Fruit fly (Drosophila melanogaster) whole organism, prepupa: ENCODE results near the gene Cyp4ac3.

Experiments
- CG10631 ChIP-seq: fragments of 200-800 bp; sonication (Bioruptor generic); optimal IDR thresholded peaks from 2 replicates; lab custom pipeline; 2016; ENCODE audit warnings: missing biosample characterization, missing genetic modification characterization
- CG10669 ChIP-seq: fragments of 200-800 bp; sonication (Bioruptor generic); optimal IDR thresholded peaks from 3 replicates; lab custom pipeline; 2018; ENCODE audit warnings: missing biosample characterization, mild to moderate bottlenecking, missing genetic modification characterization, moderate library complexity
- CG11762 ChIP-seq: fragments of 200-800 bp; sonication (Bioruptor generic); optimal IDR thresholded peaks from 3 replicates; lab custom pipeline; 2016; ENCODE audit warnings: missing biosample characterization, missing genetic modification characterization; ENCODE audit not compliant: insufficient read depth
- CG11902 ChIP-seq: fragments of 200-800 bp; sonication (Bioruptor generic); optimal IDR thresholded peaks from 3 replicates; lab custom pipeline; 2016; ENCODE audit warnings: missing biosample characterization, missing genetic modification characterization
- CG15336 ChIP-seq: fragments of 200-800 bp; sonication (Bioruptor generic); IDR thresholded peaks from 2 replicates; pipeline ENCODE4 v1.3.6; 2022; ENCODE audit warnings: missing biosample characterization, missing genetic modification characterization
- CG1621 ChIP-seq: fragments of 200-800 bp; sonication (Bioruptor generic); optimal IDR thresholded peaks from 3 replicates; lab custom pipeline; 2018; ENCODE audit warnings: missing biosample characterization, mild to moderate bottlenecking, missing genetic modification characterization
- CG16779 ChIP-seq: fragments of 200-800 bp; sonication (Bioruptor generic); optimal IDR thresholded peaks from 3 replicates; lab custom pipeline; 2017; ENCODE audit warnings: missing biosample characterization, mild to moderate bottlenecking, missing genetic modification characterization
- CG3032 ChIP-seq: fragments of 200-800 bp; optimal IDR thresholded peaks from 2 replicates; lab custom pipeline; 2019; ENCODE audit warnings: missing biosample characterization, mild to moderate bottlenecking, missing genetic modification characterization, moderate library complexity
- CG31627 ChIP-seq: fragments of 200-800 bp; sonication (Bioruptor generic); optimal IDR thresholded peaks from 3 replicates; lab custom pipeline; 2016; ENCODE audit warnings: missing biosample characterization, missing genetic modification characterization
- CG3919 ChIP-seq: fragments of 200-800 bp; sonication (Bioruptor generic); optimal IDR thresholded peaks from 3 replicates; lab custom pipeline; 2016; ENCODE audit warnings: missing biosample characterization, missing genetic modification characterization
- CG4318 ChIP-seq: fragments of 200-800 bp; sonication (Bioruptor generic); optimal IDR thresholded peaks from 3 replicates; lab custom pipeline; 2017; ENCODE audit warnings: missing biosample characterization, mild to moderate bottlenecking, missing genetic modification characterization
- CG6163 ChIP-seq: fragments of 200-800 bp; sonication (Bioruptor generic); IDR thresholded peaks from 3 replicates; pipeline ENCODE4 v1.3.6; 2022; ENCODE audit warnings: missing biosample characterization, missing genetic modification characterization
- CG6276 ChIP-seq: fragments of 200-800 bp; sonication (Bioruptor generic); optimal IDR thresholded peaks from 2 replicates; lab custom pipeline; 2017; ENCODE audit warnings: missing biosample characterization, mild to moderate bottlenecking, missing genetic modification characterization
- CG6792 ChIP-seq: fragments of 200-800 bp; sonication (Bioruptor generic); optimal IDR thresholded peaks from 3 replicates; lab custom pipeline; 2016; ENCODE audit warnings: missing biosample characterization, missing genetic modification characterization
- CG6854 ChIP-seq: fragments of 200-800 bp; sonication (Bioruptor generic); optimal IDR thresholded peaks from 2 replicates; lab custom pipeline; 2017; ENCODE audit warnings: missing biosample characterization, mild to moderate bottlenecking, missing genetic modification characterization
- CG7368 ChIP-seq: fragments of 200-800 bp; sonication (Bioruptor generic); optimal IDR thresholded peaks from 3 replicates; lab custom pipeline; 2016; ENCODE audit warnings: missing biosample characterization, missing genetic modification characterization
- CG8119 ChIP-seq: fragments of 200-800 bp; sonication (Bioruptor generic); IDR thresholded peaks from 3 replicates; pipeline ENCODE4 v1.3.6; 2022; ENCODE audit warnings: missing biosample characterization, missing genetic modification characterization
- CG8319 ChIP-seq: fragments of 200-800 bp; sonication (Bioruptor generic); optimal IDR thresholded peaks from 3 replicates; lab custom pipeline; 2016; ENCODE audit warnings: missing biosample characterization, missing genetic modification characterization
- CG8632 ChIP-seq: fragments of 200-800 bp; sonication (Bioruptor generic); optimal IDR thresholded peaks from 3 replicates; lab custom pipeline; 2016; ENCODE audit warnings: missing biosample characterization, missing genetic modification characterization
- CG9139 ChIP-seq: fragments of 200-800 bp; sonication (Bioruptor generic); optimal IDR thresholded peaks from 3 replicates; lab custom pipeline; 2017; ENCODE audit warnings: missing biosample characterization, mild to moderate bottlenecking, missing genetic modification characterization
- Eip78C ChIP-seq: fragments of 200-800 bp; sonication (Bioruptor generic); peaks from one replicate; lab custom pipeline; 2016; ENCODE audit warnings: missing biosample characterization, missing genetic modification characterization
- Ets21C ChIP-seq: fragments of 200-800 bp; sonication (Bioruptor generic); optimal IDR thresholded peaks from 3 replicates; lab custom pipeline; 2016; ENCODE audit warnings: missing biosample characterization, missing genetic modification characterization
- Ets96B ChIP-seq: fragments of 200-800 bp; optimal IDR thresholded peaks from 2 replicates; lab custom pipeline; 2019; ENCODE audit warnings: missing biosample characterization, mild to moderate bottlenecking, missing genetic modification characterization, moderate library complexity
- Gug ChIP-seq: fragments of 200-800 bp; sonication (Bioruptor generic); IDR thresholded peaks from 2 replicates; pipeline ENCODE4 v1.3.6; 2022; ENCODE audit warnings: missing biosample characterization, missing genetic modification characterization
- Hr38 ChIP-seq: sonication (Bioruptor generic); optimal IDR thresholded peaks from 2 replicates; lab custom pipeline; 2016; ENCODE audit warnings: missing biosample characterization, missing genetic modification characterization
- Hr39 ChIP-seq: fragments of 200-800 bp; sonication (Bioruptor generic); optimal IDR thresholded peaks from 2 replicates; lab custom pipeline; 2016; ENCODE audit warnings: missing biosample characterization, missing genetic modification characterization
- Hr4 ChIP-seq: fragments of 200-800 bp; sonication (Bioruptor generic); optimal IDR thresholded peaks from 3 replicates; lab custom pipeline; 2016; ENCODE audit warnings: missing biosample characterization, missing genetic modification characterization
- Lpt ChIP-seq: fragments of 200-800 bp; sonication (Bioruptor generic); optimal IDR thresholded peaks from 3 replicates; lab custom pipeline; 2016; ENCODE audit warnings: missing biosample characterization, missing genetic modification characterization
- Smox ChIP-seq: fragments of 200-800 bp; sonication (Bioruptor generic); optimal IDR thresholded peaks from 3 replicates; lab custom pipeline; 2016; ENCODE audit warnings: missing biosample characterization, missing genetic modification characterization
- Sox14 ChIP-seq: fragments of 200-800 bp; sonication (Bioruptor generic); optimal IDR thresholded peaks from 3 replicates; lab custom pipeline; 2016; ENCODE audit warnings: missing biosample characterization, missing genetic modification characterization
- Sox15 ChIP-seq: fragments of 200-800 bp; sonication (Bioruptor generic); optimal IDR thresholded peaks from 3 replicates; lab custom pipeline; 2016; ENCODE audit warnings: missing biosample characterization, missing genetic modification characterization
- cyc ChIP-seq: fragments of 200-800 bp; sonication (Bioruptor generic); optimal IDR thresholded peaks from 3 replicates; lab custom pipeline; 2016; ENCODE audit warnings: missing biosample characterization, missing genetic modification characterization
- dsx ChIP-seq: fragments of 200-800 bp; optimal IDR thresholded peaks from 3 replicates; lab custom pipeline; 2019; ENCODE audit warnings: missing biosample characterization, mild to moderate bottlenecking, missing genetic modification characterization, moderate library complexity; ENCODE audit not compliant: poor library complexity, severe bottlenecking
- eg ChIP-seq: fragments of 200-800 bp; sonication (Bioruptor generic); IDR thresholded peaks from 3 replicates; pipeline ENCODE4 v1.3.6; 2022; ENCODE audit warnings: missing biosample characterization, missing genetic modification characterization
- esn ChIP-seq: fragments of 200-800 bp; sonication (Bioruptor generic); optimal IDR thresholded peaks from 2 replicates; lab custom pipeline; 2016; ENCODE audit warnings: missing biosample characterization, mild to moderate bottlenecking, missing genetic modification characterization, moderate library complexity
- fd59A ChIP-seq: fragments of 200-800 bp; sonication (Bioruptor generic); optimal IDR thresholded peaks from 2 replicates; lab custom pipeline; 2017; ENCODE audit warnings: missing biosample characterization, mild to moderate bottlenecking, missing genetic modification characterization, missing genetic modification reagents
- fkh ChIP-seq: fragments of 200-800 bp; sonication (Bioruptor generic); optimal IDR thresholded peaks from 3 replicates; lab custom pipeline; 2017; ENCODE audit warnings: missing biosample characterization, mild to moderate bottlenecking, missing genetic modification characterization, moderate library complexity
- lz ChIP-seq: fragments of 200-800 bp; sonication (Bioruptor generic); optimal IDR thresholded peaks from 3 replicates; lab custom pipeline; 2016; ENCODE audit warnings: missing biosample characterization, missing genetic modification characterization
- pdm3 ChIP-seq: fragments of 200-800 bp; sonication (Bioruptor generic); optimal IDR thresholded peaks from 3 replicates; lab custom pipeline; 2016; ENCODE audit warnings: missing biosample characterization, missing genetic modification characterization
- svp ChIP-seq: fragments of 200-800 bp; sonication (Bioruptor generic); peaks from one replicate; lab custom pipeline; 2016; ENCODE audit warnings: missing biosample characterization, missing genetic modification characterization
- topi ChIP-seq: fragments of 200-800 bp; sonication (Bioruptor generic); optimal IDR thresholded peaks from 3 replicates; lab custom pipeline; 2016; ENCODE audit warnings: missing biosample characterization, missing genetic modification characterization
- vri ChIP-seq: fragments of 200-800 bp; sonication (Bioruptor generic); optimal IDR thresholded peaks from 3 replicates; lab custom pipeline; 2016; ENCODE audit warnings: missing biosample characterization, mild to moderate bottlenecking, missing genetic modification characterization

The Cyp4ac3 gene

dm6 chr2L:5229239-5229638 lies 39.1 kb upstream of the Cyp4ac3 start:
- no peak for TF ChIP-seq Hr38 (GFP tag; lab: Kevin White, UChicago)
- no peak for TF ChIP-seq fkh (GFP tag; lab: Kevin White, UChicago)
- no peak for TF ChIP-seq CG8632
- no peak for TF ChIP-seq CG3919 (GFP tag; lab: Kevin White, UChicago)
- TF ChIP-seq CG11902 (GFP tag; lab: Kevin White, UChicago): no peak
- TF ChIP-seq fd59A: no peak
- TF ChIP-seq Sox14 (GFP tag; lab: Kevin White, UChicago): no peak
- no peak for TF ChIP-seq CG8119 (GFP tag; lab: Robert Waterston, UW)
- TF ChIP-seq CG3032 (tag; lab: Kevin White, UChicago): no peak
- no peak for TF ChIP-seq Smox (GFP tag; lab: Kevin White, UChicago)
- TF ChIP-seq CG6854 (GFP tag; lab: Kevin White, UChicago): no peak
- TF ChIP-seq CG8319 (GFP tag; lab: Kevin White, UChicago): no peak
- no peak for TF ChIP-seq CG11762 (GFP tag; lab: Kevin White, UChicago)
- no peak for TF ChIP-seq Ets96B
- no peak for TF ChIP-seq Hr39 (GFP tag; lab: Kevin White, UChicago)
- TF ChIP-seq dsx (GFP tag; lab: Kevin White, UChicago): no peak
- TF ChIP-seq Gug (GFP tag; lab: Robert Waterston, UW): no peak
- no peak for TF ChIP-seq CG4318 (GFP tag; lab: Kevin White, UChicago)
- no peak for TF ChIP-seq eg (GFP tag; lab: Robert Waterston, UW)

- TF ChIP-seq pdm3 (GFP tag; lab: Kevin White, UChicago): no peak
- no peak for TF ChIP-seq CG3919 (GFP tag; lab: Kevin White, UChicago)
- no peak for TF ChIP-seq Sox15
- peak; percentile 44 for TF ChIP-seq vri (GFP tag; lab: Kevin White, UChicago)
- TF ChIP-seq CG3032 (tag; lab: Kevin White, UChicago): no peak
- no peak for TF ChIP-seq CG6792 (GFP tag; lab: Kevin White, UChicago)
- TF ChIP-seq Gug (GFP tag; lab: Robert Waterston, UW): no peak
- peak; percentile 67 for TF ChIP-seq svp (GFP tag; lab: Kevin White, UChicago)
- no peak for TF ChIP-seq Hr39 (GFP tag; lab: Kevin White, UChicago)
- no peak for TF ChIP-seq lz (GFP tag; lab: Kevin White, UChicago)
- TF ChIP-seq CG15336: 0 out of 2 replicates have a peak, but pooled peaks have one; percentile 7
- no peak for TF ChIP-seq CG1621 (tag; lab: Kevin White, UChicago)
- no peak for TF ChIP-seq CG8319 (GFP tag; lab: Kevin White, UChicago)
- no peak for TF ChIP-seq cyc (GFP tag; lab: Kevin White, UChicago)
- no peak for TF ChIP-seq CG11762 (GFP tag; lab: Kevin White, UChicago)
- TF ChIP-seq CG11902 (GFP tag; lab: Kevin White, UChicago): no peak
- no peak for TF ChIP-seq CG10669
- no peak for TF ChIP-seq Hr4 (GFP tag; lab: Kevin White, UChicago)
- TF ChIP-seq CG9139 (GFP tag; lab: Kevin White, UChicago): no peak
- no peak for TF ChIP-seq Hr38 (GFP tag; lab: Kevin White, UChicago)
- TF ChIP-seq CG7368: no peak
- no peak for TF ChIP-seq eg (GFP tag; lab: Robert Waterston, UW)
- TF ChIP-seq topi (GFP tag; lab: Kevin White, UChicago): no peak
- no peak for TF ChIP-seq CG6163 (GFP tag; lab: Robert Waterston, UW)
- TF ChIP-seq CG6854 (GFP tag; lab: Kevin White, UChicago): no peak
Observed at dm6 chr2L:5229735-5230347, 38.5 kb upstream of the Cyp4ac3 start.

dm6 chr2L:5230772-5231171 lies 37.5 kb upstream of the Cyp4ac3 start:
- TF ChIP-seq CG6276 (GFP tag; lab: Kevin White, UChicago): no peak

- TF ChIP-seq CG4318 (GFP tag; lab: Kevin White, UChicago): no peak
- no peak for TF ChIP-seq CG11902 (GFP tag; lab: Kevin White, UChicago)
- TF ChIP-seq Gug (GFP tag; lab: Robert Waterston, UW): no peak
- TF ChIP-seq Ets96B: no peak
- peak; percentile 16 for TF ChIP-seq CG10669
- no peak for TF ChIP-seq CG16779 (tag; lab: Kevin White, UChicago)
- TF ChIP-seq Lpt (GFP tag; lab: Kevin White, UChicago): no peak
- TF ChIP-seq CG31627 (GFP tag; lab: Kevin White, UChicago): peak; percentile 51
- TF ChIP-seq Hr39 (GFP tag; lab: Kevin White, UChicago): peak; percentile 62
- peak; percentile 36 for TF ChIP-seq CG10631
- TF ChIP-seq topi (GFP tag; lab: Kevin White, UChicago): peak; percentile 66
- peak; percentile 21 for TF ChIP-seq Sox14 (GFP tag; lab: Kevin White, UChicago)
- TF ChIP-seq Hr4 (GFP tag; lab: Kevin White, UChicago): no peak
- peak; percentile 36 for TF ChIP-seq CG6792 (GFP tag; lab: Kevin White, UChicago)
- peak; percentile 64 for TF ChIP-seq esn (GFP tag; lab: Kevin White, UChicago)
- 0 out of 2 replicates have a peak, but pooled peaks have one; percentile 19 for TF ChIP-seq CG15336
- TF ChIP-seq Eip78C (GFP tag; lab: Kevin White, UChicago): peak; percentile 83
- no peak for TF ChIP-seq dsx (GFP tag; lab: Kevin White, UChicago)
- peak; percentile 28 for TF ChIP-seq Ets21C
- TF ChIP-seq fd59A: no peak
- TF ChIP-seq CG6854 (GFP tag; lab: Kevin White, UChicago): no peak
- TF ChIP-seq lz (GFP tag; lab: Kevin White, UChicago): peak; percentile 48
- peak; percentile 75 for TF ChIP-seq svp (GFP tag; lab: Kevin White, UChicago)
Observed at dm6 chr2L:5231437-5231836, 36.9 kb upstream of the Cyp4ac3 start.
